Worm (Caenorhabditis elegans) whole organism, young adult: ENCODE measurements around the gene vha-13.

ENCODE experiments used
- B0019.2 ChIP-seq: fragments of 200-800 bp; sonication (Bioruptor generic); conservative IDR thresholded peaks from 2 replicates; pipeline ENCODE4 v1.3.6; 2022; ENCODE audit warnings: missing genetic modification reagents, missing genetic modification characterization, missing compliant biosample characterization
- B0035.1 ChIP-seq: sonication (generic microtip); optimal IDR thresholded peaks from 2 replicates; lab custom pipeline; 2016; ENCODE audit warnings: missing genetic modification characterization, mild to moderate bottlenecking, missing compliant biosample characterization, missing genotype, missing genetic modification reagents
- B0261.1 ChIP-seq: sonication (generic microtip); optimal IDR thresholded peaks from 2 replicates; lab custom pipeline; 2016; ENCODE audit warnings: mild to moderate bottlenecking, missing genetic modification characterization, moderate library complexity, missing compliant biosample characterization
- B0336.3 ChIP-seq: fragments of 200-800 bp; sonication (Bioruptor generic); IDR thresholded peaks from 2 replicates; pipeline ENCODE4 v1.3.6; 2022; ENCODE audit warnings: missing genetic modification characterization, missing compliant biosample characterization
- F22D6.2 ChIP-seq: sonication (generic microtip); optimal IDR thresholded peaks from 2 replicates; lab custom pipeline; 2016; ENCODE audit warnings: mild to moderate bottlenecking, missing genetic modification characterization, missing compliant biosample characterization
- F23B12.7 ChIP-seq: sonication (generic microtip); optimal IDR thresholded peaks from 2 replicates; lab custom pipeline; 2017; ENCODE audit warnings: missing genetic modification characterization, mild to moderate bottlenecking, missing compliant biosample characterization, antibody characterized with exemption, moderate library complexity; ENCODE audit not compliant: insufficient read depth
- F33H1.4 ChIP-seq: fragments of 200-800 bp; sonication (Bioruptor generic); IDR thresholded peaks from 2 replicates; pipeline ENCODE4 v1.3.6; 2022; ENCODE audit warnings: missing genetic modification reagents, missing genetic modification characterization, missing compliant biosample characterization
- K11D2.4 ChIP-seq: fragments of 200-800 bp; sonication (Bioruptor generic); IDR thresholded peaks from 2 replicates; pipeline ENCODE4 v1.3.6; 2022; ENCODE audit warnings: missing genetic modification reagents, missing genetic modification characterization, missing compliant biosample characterization
- Y53G8AR.9 ChIP-seq: fragments of 200-800 bp; sonication (Bioruptor generic); conservative IDR thresholded peaks from 2 replicates; pipeline ENCODE4 v1.3.6; 2022; ENCODE audit warnings: missing genetic modification reagents, missing genetic modification characterization, missing compliant biosample characterization
- Y56A3A.18 ChIP-seq: fragments of 200-800 bp; sonication (Bioruptor generic); IDR thresholded peaks from 2 replicates; pipeline ENCODE4 v1.3.6; 2022; ENCODE audit warnings: missing genetic modification reagents, missing genetic modification characterization, missing compliant biosample characterization
- ZK185.1 ChIP-seq: sonication (generic microtip); optimal IDR thresholded peaks from 2 replicates; lab custom pipeline; 2016; ENCODE audit warnings: mild to moderate bottlenecking, missing genetic modification characterization, missing compliant biosample characterization; ENCODE audit not compliant: poor library complexity, severe bottlenecking
- ama-1 ChIP-seq, 3 experiments: fragments of 150-350 bp in 1 of 3; sonication (generic microtip) in 2 of 3; optimal IDR thresholded peaks; 2 replicates each; lab custom pipeline; 2014 to 2018; ENCODE audit warnings: missing biosample characterization in 2 of 3, missing genetic modification characterization in 2 of 3, missing genetic modification reagents in 2 of 3
- atf-7 ChIP-seq: sonication (generic microtip); optimal IDR thresholded peaks from 2 replicates; lab custom pipeline; 2017; ENCODE audit warnings: mild to moderate bottlenecking, missing genetic modification characterization, missing compliant biosample characterization
- cebp-1 ChIP-seq, 2 experiments: fragments of 200-800 bp in 1 of 2; sonication (Bioruptor generic) in 1 of 2; sonication (generic microtip) in 1 of 2; IDR thresholded peaks in 1 of 2; optimal IDR thresholded peaks in 1 of 2; 2 replicates each; pipeline versions ENCODE4 v1.3.6 to Lab custom; 2017 to 2022; ENCODE audit warnings: missing compliant biosample characterization in 2 of 2, missing genetic modification characterization in 2 of 2, mild to moderate bottlenecking in 1 of 2, missing genetic modification reagents in 1 of 2, moderate library complexity in 1 of 2
- cebp-2 ChIP-seq: fragments of 200-800 bp; sonication (Bioruptor generic); IDR thresholded peaks from 2 replicates; pipeline ENCODE4 v1.3.6; 2022; ENCODE audit warnings: missing genetic modification characterization, missing compliant biosample characterization
- ceh-100 ChIP-seq: fragments of 200-800 bp; sonication (Bioruptor generic); IDR thresholded peaks from 2 replicates; pipeline ENCODE4 v1.3.6; 2022; ENCODE audit warnings: missing genetic modification reagents, missing genetic modification characterization, missing compliant biosample characterization
- ceh-40 ChIP-seq: fragments of 200-800 bp; sonication (Bioruptor generic); IDR thresholded peaks from 2 replicates; pipeline ENCODE4 v1.3.6; 2022; ENCODE audit warnings: missing genetic modification characterization, missing compliant biosample characterization
- ceh-91 ChIP-seq: fragments of 200-800 bp; sonication (Bioruptor generic); IDR thresholded peaks from 2 replicates; pipeline ENCODE4 v1.3.6; 2022; ENCODE audit warnings: missing genetic modification reagents, missing genetic modification characterization, missing compliant biosample characterization
- dox-1 ChIP-seq: fragments of 200-800 bp; sonication (Bioruptor generic); IDR thresholded peaks from 2 replicates; pipeline ENCODE4 v1.3.6; 2022; ENCODE audit warnings: missing genetic modification reagents, missing genetic modification characterization, missing compliant biosample characterization
- dpff-1 ChIP-seq: sonication (generic microtip); optimal IDR thresholded peaks from 2 replicates; lab custom pipeline; 2017; ENCODE audit warnings: mild to moderate bottlenecking, missing genetic modification characterization, missing compliant biosample characterization
- dpl-1 ChIP-seq: fragments of 150-350 bp; optimal IDR thresholded peaks from 2 replicates; lab custom pipeline; 2014; ENCODE audit warnings: missing biosample characterization, missing genetic modification reagents, missing genetic modification characterization
- egl-18 ChIP-seq: fragments of 200-800 bp; sonication (Bioruptor generic); IDR thresholded peaks from 2 replicates; pipeline ENCODE4 v1.3.6; 2022; ENCODE audit warnings: missing genetic modification reagents, missing genetic modification characterization, missing compliant biosample characterization
- ekl-4 ChIP-seq: fragments of 200-800 bp; sonication (Bioruptor generic); IDR thresholded peaks from 2 replicates; pipeline ENCODE4 v1.3.6; 2022; ENCODE audit warnings: missing genetic modification reagents, missing genetic modification characterization, missing compliant biosample characterization
- him-1 ChIP-seq: sonication (generic microtip); optimal IDR thresholded peaks from 2 replicates; lab custom pipeline; 2016; ENCODE audit warnings: missing genotype, missing genetic modification reagents, missing genetic modification characterization, missing compliant biosample characterization
- hmg-1.2 ChIP-seq: fragments of 200-800 bp; sonication (Bioruptor generic); IDR thresholded peaks from 2 replicates; pipeline ENCODE4 v1.3.6; 2022; ENCODE audit warnings: missing genetic modification reagents, missing genetic modification characterization, missing compliant biosample characterization
- hsf-1 ChIP-seq: fragments of 200-800 bp; sonication (Bioruptor generic); IDR thresholded peaks from 2 replicates; pipeline ENCODE4 v1.3.6; 2022; ENCODE audit warnings: missing genetic modification reagents, missing genetic modification characterization, missing compliant biosample characterization
- let-607 ChIP-seq, 2 experiments: fragments of 200-800 bp in 1 of 2; sonication (Bioruptor generic) in 1 of 2; sonication (generic microtip) in 1 of 2; optimal IDR thresholded peaks; 2 replicates each; lab custom pipeline; 2016 to 2018; ENCODE audit warnings: mild to moderate bottlenecking in 2 of 2, missing compliant biosample characterization in 2 of 2, missing genetic modification characterization in 2 of 2, moderate library complexity in 2 of 2, missing genotype in 1 of 2
- lin-26 ChIP-seq: fragments of 200-800 bp; sonication (Bioruptor generic); IDR thresholded peaks from 2 replicates; pipeline ENCODE4 v1.3.6; 2022; ENCODE audit warnings: missing genetic modification reagents, missing genetic modification characterization, missing compliant biosample characterization
- lin-35 ChIP-seq, 3 experiments: fragments of 150-350 bp in 2 of 3; sonication (generic microtip) in 1 of 3; optimal IDR thresholded peaks; 2 replicates each; lab custom pipeline; 2014 to 2018; ENCODE audit warnings: missing biosample characterization in 3 of 3, missing genetic modification characterization in 3 of 3, missing genetic modification reagents in 3 of 3
- lin-40 ChIP-seq: sonication (generic microtip); optimal IDR thresholded peaks from 2 replicates; lab custom pipeline; 2016; ENCODE audit warnings: missing genetic modification characterization, mild to moderate bottlenecking, missing compliant biosample characterization, missing genotype, missing genetic modification reagents
- madf-3 ChIP-seq: fragments of 200-800 bp; sonication (Bioruptor generic); IDR thresholded peaks from 2 replicates; pipeline ENCODE4 v1.3.6; 2022; ENCODE audit warnings: missing genetic modification reagents, missing genetic modification characterization, missing compliant biosample characterization
- mcd-1 ChIP-seq: fragments of 200-800 bp; sonication (Bioruptor generic); IDR thresholded peaks from 2 replicates; pipeline ENCODE4 v1.3.6; 2022; ENCODE audit warnings: missing genetic modification reagents, missing genetic modification characterization, missing compliant biosample characterization
- mxl-1 ChIP-seq: sonication (generic microtip); optimal IDR thresholded peaks from 2 replicates; lab custom pipeline; 2016; ENCODE audit warnings: missing genetic modification characterization, missing compliant biosample characterization
- nfyb-1 ChIP-seq: fragments of 200-800 bp; sonication (Bioruptor generic); IDR thresholded peaks from 2 replicates; pipeline ENCODE4 v1.3.6; 2022; ENCODE audit warnings: missing genetic modification reagents, missing genetic modification characterization, missing compliant biosample characterization
- pbrm-1 ChIP-seq: fragments of 200-800 bp; sonication (Bioruptor generic); IDR thresholded peaks from 2 replicates; pipeline ENCODE4 v1.3.6; 2022; ENCODE audit warnings: missing genetic modification reagents, missing genetic modification characterization, missing compliant biosample characterization
- repo-1 ChIP-seq: sonication (generic microtip); optimal IDR thresholded peaks from 2 replicates; lab custom pipeline; 2017; ENCODE audit warnings: mild to moderate bottlenecking, missing genetic modification characterization, missing compliant biosample characterization
- tbp1 ChIP-seq: fragments of 200-800 bp; sonication (Bioruptor generic); optimal IDR thresholded peaks from 2 replicates; lab custom pipeline; 2018; ENCODE audit warnings: mild to moderate bottlenecking, missing genetic modification characterization, missing compliant biosample characterization
- tlf-1 ChIP-seq: fragments of 200-800 bp; sonication (Bioruptor generic); optimal IDR thresholded peaks from 2 replicates; lab custom pipeline; 2018; ENCODE audit warnings: mild to moderate bottlenecking, missing genetic modification characterization, missing compliant biosample characterization
- unc-130 ChIP-seq: sonication (generic microtip); optimal IDR thresholded peaks from 2 replicates; lab custom pipeline; 2016; ENCODE audit warnings: missing genetic modification reagents, missing genetic modification characterization, missing compliant biosample characterization
- zfh-2 ChIP-seq: fragments of 200-800 bp; sonication (Bioruptor generic); conservative IDR thresholded peaks from 2 replicates; pipeline ENCODE4 v1.3.6; 2022; ENCODE audit warnings: missing genetic modification reagents, missing genetic modification characterization, missing compliant biosample characterization
- ztf-22 ChIP-seq: fragments of 200-800 bp; sonication (Bioruptor generic); optimal IDR thresholded peaks from 2 replicates; lab custom pipeline; 2018; ENCODE audit warnings: mild to moderate bottlenecking, missing genetic modification characterization, moderate library complexity, missing compliant biosample characterization
- ztf-25 ChIP-seq: fragments of 200-800 bp; sonication (Bioruptor generic); IDR thresholded peaks from 2 replicates; pipeline ENCODE4 v1.3.6; 2022; ENCODE audit warnings: missing genetic modification reagents, missing genetic modification characterization, missing compliant biosample characterization
- ztf-28 ChIP-seq: fragments of 200-800 bp; sonication (Bioruptor generic); IDR thresholded peaks from 2 replicates; pipeline ENCODE4 v1.3.6; 2022; ENCODE audit warnings: missing genetic modification reagents, missing genetic modification characterization, missing compliant biosample characterization

The vha-13 gene

ce11 chrV:14355738-14356368 lies 4.3 kb downstream of the vha-13 start, which contains the start of gene cyn-1 (continued):
- TF ChIP-seq Y56A3A.18, result peak; percentile 69; the same call in 1 of the 2 replicates
- peak; percentile 75 for TF ChIP-seq ceh-100
- TF ChIP-seq F22D6.2 (tag; lab: Kevin White, UChicago), result peak; percentile 15
- no peak for TF ChIP-seq ceh-40 (GFP tag; lab: Robert Waterston, UW)
- TF ChIP-seq K11D2.4 (GFP tag; lab: Robert Waterston, UW), result peak; percentile 25; the same call in 1 of the 2 replicates
- TF ChIP-seq ama-1 (optimal IDR thresholded peaks at IDR 0.05; lab: Kevin White, UChicago), result peak; percentile 20
- TF ChIP-seq ama-1 (GFP tag; optimal IDR thresholded peaks at IDR 0.05; lab: Kevin White, UChicago), result no peak
- peak; percentile 82 for TF ChIP-seq mcd-1 (GFP tag; lab: Robert Waterston, UW)
- TF ChIP-seq hmg-1.2 (GFP tag; lab: Robert Waterston, UW), result peak; percentile 53
- peak; percentile 70 for TF ChIP-seq nfyb-1
- peak; percentile 61 to 96 (median 74) for TF ChIP-seq lin-35 (GFP tag; optimal IDR thresholded peaks at IDR 0.05; lab: Kevin White, UChicago)
- no peak for TF ChIP-seq cebp-2 (GFP tag; lab: Robert Waterston, UW)
- TF ChIP-seq atf-7, result no peak
- TF ChIP-seq let-607 (tag; optimal IDR thresholded peaks at IDR 0.05; lab: Kevin White, UChicago), result peak in 1 of 2 experiments; percentile 44
- peak; percentile 44; the same call in 1 of the 2 replicates for TF ChIP-seq ekl-4 (GFP tag; lab: Robert Waterston, UW)
- 0 out of 2 replicates have a peak, but pooled peaks have one; percentile 9 for TF ChIP-seq hsf-1
- 0 out of 2 replicates have a peak, but pooled peaks have one; percentile 52 for TF ChIP-seq F33H1.4 (GFP tag; lab: Robert Waterston, UW)
- peak; percentile 67 for TF ChIP-seq dox-1 (GFP tag; lab: Robert Waterston, UW)
- TF ChIP-seq lin-40 (tag; lab: Kevin White, UChicago), result peak; percentile 81
- TF ChIP-seq ztf-22 (GFP tag; lab: Kevin White, UChicago), result no peak
- TF ChIP-seq madf-3, result no peak
- TF ChIP-seq unc-130 (GFP tag; lab: Kevin White, UChicago), result peak; percentile 19
- TF ChIP-seq F23B12.7 (tag; lab: Kevin White, UChicago), result peak; percentile 58
- TF ChIP-seq tlf-1 (GFP tag; lab: Kevin White, UChicago), result no peak
- TF ChIP-seq B0035.1, result peak; percentile 12
- no peak for TF ChIP-seq B0019.2 (GFP tag; lab: Robert Waterston, UW)
- TF ChIP-seq ztf-25 (GFP tag; lab: Robert Waterston, UW), result no peak
- peak; percentile 59 for TF ChIP-seq him-1 (tag; lab: Kevin White, UChicago)
- peak; percentile 67 for TF ChIP-seq ZK185.1 (tag; lab: Kevin White, UChicago)
- TF ChIP-seq egl-18 (GFP tag; lab: Robert Waterston, UW), result no peak

ce11 chrV:14357347-14357746 lies 5.8 kb downstream of the vha-13 start:
- 0 out of 2 replicates have a peak, but pooled peaks have one; percentile 28 for TF ChIP-seq nfyb-1

ce11 chrV:14358577-14358976 lies 7.1 kb downstream of the vha-13 start, which contains the start of gene Y49A3A.4:
Y49A3A.4 (minus strand) TSS chrV:14358890.
- TF ChIP-seq zfh-2 (GFP tag; lab: Robert Waterston, UW) (0 out of 2 replicates have a peak, but pooled peaks have one; percentile 23), cebp-1 (GFP tag; IDR thresholded peaks at IDR 0.05; lab: Robert Waterston, UW) (no peak), cebp-1 (tag; optimal IDR thresholded peaks at IDR 0.05; lab: Kevin White, UChicago) (no peak), ztf-28 (GFP tag; lab: Robert Waterston, UW) (no peak), ceh-91 (GFP tag; lab: Robert Waterston, UW) (no peak), hmg-1.2 (GFP tag; lab: Robert Waterston, UW) (peak; percentile 32; the same call in 1 of the 2 replicates), ekl-4 (GFP tag; lab: Robert Waterston, UW) (no peak), Y53G8AR.9 (no peak), pbrm-1 (GFP tag; lab: Robert Waterston, UW) (0 out of 2 replicates have a peak, but pooled peaks have one; percentile 38), lin-40 (tag; lab: Kevin White, UChicago) (no peak), repo-1 (tag; lab: Kevin White, UChicago) (no peak), B0261.1 (tag; lab: Kevin White, UChicago) (no peak), dpl-1 (GFP tag; lab: Kevin White, UChicago) (no peak), lin-26 (no peak), Y56A3A.18 (no peak), B0336.3 (no peak), tbp1 (peak; percentile 47), ztf-22 (GFP tag; lab: Kevin White, UChicago) (no peak), mxl-1 (no peak), nfyb-1 (no peak), dpff-1 (tag; lab: Kevin White, UChicago) (no peak)
